Fruit fly (Drosophila melanogaster): ENCODE results near the gene CG32413.

The CG32413 gene

DNA sequence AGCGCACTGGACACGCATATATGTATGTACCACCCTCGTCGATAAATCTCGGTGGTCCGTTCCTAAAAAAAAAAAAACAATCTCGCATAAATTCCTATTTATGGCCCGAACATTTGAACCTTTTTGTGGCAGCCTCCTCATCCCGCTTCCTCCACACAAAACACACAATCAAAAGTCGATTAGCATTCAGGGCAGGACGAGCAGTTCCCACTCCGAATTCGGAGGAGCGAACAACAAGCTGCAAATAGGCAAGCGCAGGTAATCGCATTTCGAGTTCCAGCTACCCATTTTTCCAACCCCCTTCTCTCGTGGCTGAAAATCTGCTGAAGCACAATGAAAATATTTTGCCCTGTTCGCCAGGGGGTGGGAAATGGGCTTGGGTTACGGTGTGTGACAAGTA, 12.0 kb downstream of the CG32413 start:
- no peak for TF ChIP-seq Dll (optimal IDR thresholded peaks at IDR 0.05)
- TF ChIP-seq pan (optimal IDR thresholded peaks at IDR 0.05), result no peak
- TF ChIP-seq psq (optimal IDR thresholded peaks at IDR 0.05), result no peak
- TF ChIP-seq usp (GFP tag; optimal IDR thresholded peaks at IDR 0.05), result no peak
- no peak for TF ChIP-seq CG8478 (optimal IDR thresholded peaks at IDR 0.05)
- no peak for TF ChIP-seq EcR (GFP tag; optimal IDR thresholded peaks at IDR 0.05)

DNA sequence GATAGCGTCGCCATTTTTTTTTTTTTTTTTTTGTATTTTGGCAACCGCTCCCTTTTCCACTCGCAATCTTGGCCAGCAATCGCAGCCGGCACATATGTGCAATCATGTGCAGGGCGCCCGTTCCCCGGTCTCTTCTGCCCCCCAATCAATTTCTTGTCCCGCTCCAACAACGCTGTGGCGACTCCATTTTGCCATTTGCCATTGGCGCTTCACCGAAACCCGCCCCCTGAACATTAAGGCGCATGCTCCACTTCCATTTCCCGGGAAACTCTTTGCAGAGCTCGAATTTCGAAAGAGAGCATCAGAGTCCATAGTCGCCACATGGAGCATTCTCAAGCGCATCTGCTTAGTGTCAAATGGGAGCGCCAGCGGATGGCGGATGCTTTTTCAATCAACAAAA, 12.7 kb downstream of the CG32413 start:
- TF ChIP-seq CG8478 (optimal IDR thresholded peaks at IDR 0.05) (no peak), psq (optimal IDR thresholded peaks at IDR 0.05) (no peak), Dll (optimal IDR thresholded peaks at IDR 0.05) (no peak), pan (optimal IDR thresholded peaks at IDR 0.05) (no peak), usp (GFP tag; optimal IDR thresholded peaks at IDR 0.05) (no peak), EcR (GFP tag; optimal IDR thresholded peaks at IDR 0.05) (no peak)

DNA sequence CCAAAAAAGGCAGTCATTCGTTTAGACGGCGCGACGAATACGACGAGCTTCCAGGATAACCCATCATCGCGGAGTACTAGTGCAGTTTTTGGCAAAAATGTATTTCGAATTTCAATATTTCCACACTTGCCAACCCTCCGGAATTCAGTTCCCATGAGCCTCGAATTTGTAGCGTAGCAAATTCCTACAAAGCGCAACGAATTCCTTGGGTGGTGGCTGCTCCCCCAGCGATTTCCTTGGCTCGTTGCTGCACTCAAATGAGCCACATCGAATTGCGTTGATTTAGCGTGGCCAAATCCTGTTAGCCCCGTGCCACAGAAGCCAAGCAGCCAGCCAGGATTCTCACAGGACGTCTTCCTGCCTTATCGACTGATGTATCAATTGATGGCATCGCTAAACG, 19.1 kb downstream of the CG32413 start:
- TF ChIP-seq CG8478 (optimal IDR thresholded peaks at IDR 0.05) (no peak), usp (GFP tag; optimal IDR thresholded peaks at IDR 0.05) (no peak), pan (optimal IDR thresholded peaks at IDR 0.05) (no peak), Dll (optimal IDR thresholded peaks at IDR 0.05) (no peak), psq (optimal IDR thresholded peaks at IDR 0.05) (no peak), EcR (GFP tag; optimal IDR thresholded peaks at IDR 0.05) (no peak)

DNA sequence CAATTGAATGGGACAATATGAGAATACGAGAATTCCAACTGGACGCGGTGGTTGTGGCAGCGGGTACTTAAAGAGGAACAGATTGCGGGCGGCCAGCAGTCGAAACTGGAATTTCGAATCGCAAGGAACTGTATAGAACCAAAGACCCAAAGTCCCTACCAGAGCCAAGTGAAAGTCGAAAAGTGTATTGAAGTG, 21.7 kb downstream of the CG32413 start, which contains the start of gene CG13287:
CG13287 (plus strand) TSS at position 96 of the 195 bp plus-strand sequence.
- TF ChIP-seq CG8478 (optimal IDR thresholded peaks at IDR 0.05) (no peak), Dll (optimal IDR thresholded peaks at IDR 0.05) (no peak), pan (optimal IDR thresholded peaks at IDR 0.05) (no peak), psq (optimal IDR thresholded peaks at IDR 0.05) (no peak), usp (GFP tag; optimal IDR thresholded peaks at IDR 0.05) (no peak), EcR (GFP tag; optimal IDR thresholded peaks at IDR 0.05) (no peak)

DNA sequence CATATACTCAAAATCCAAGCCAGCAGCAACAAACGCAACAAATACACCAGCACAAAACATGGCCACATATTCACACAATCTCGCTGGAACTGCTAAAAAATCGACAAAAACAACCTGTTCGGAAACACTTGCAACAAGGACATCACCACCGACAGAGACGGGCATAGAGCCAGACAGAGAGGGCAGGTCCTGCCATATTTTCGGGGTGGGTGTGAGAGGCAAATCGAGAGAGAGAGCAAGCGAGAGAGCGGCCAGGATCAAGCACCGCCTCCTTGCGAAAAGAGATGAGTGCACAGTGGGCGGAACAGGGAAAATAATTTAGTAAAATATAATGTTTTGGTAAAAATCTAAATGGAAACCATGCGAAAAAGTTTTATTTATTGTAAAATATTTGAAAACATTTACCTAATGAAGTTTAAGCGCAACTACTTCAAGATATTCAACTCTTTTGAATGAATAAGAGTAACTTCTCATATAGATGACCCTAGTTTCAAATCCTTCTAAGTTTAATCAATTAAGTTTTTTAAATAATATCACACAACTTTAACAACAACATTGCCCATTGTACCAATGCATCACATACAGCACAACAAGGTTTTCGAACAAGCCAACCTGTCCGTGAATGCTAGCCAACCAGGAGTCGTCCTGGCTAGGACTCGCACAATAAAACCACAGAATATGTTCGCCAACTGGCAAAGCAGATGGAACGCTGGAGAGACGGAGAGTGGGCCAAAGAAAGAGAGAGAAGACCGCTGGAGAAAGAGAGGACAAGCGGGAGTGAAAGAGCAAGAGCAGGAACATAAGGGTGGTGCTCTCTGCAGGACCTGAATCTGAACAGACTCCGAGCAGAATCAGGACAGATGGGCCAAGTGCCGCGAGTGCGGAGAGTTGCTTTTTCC, 22.3 kb downstream of the CG32413 start:
- TF ChIP-seq CG8478 (optimal IDR thresholded peaks at IDR 0.05), result no peak
- no peak for TF ChIP-seq pan (optimal IDR thresholded peaks at IDR 0.05)
- TF ChIP-seq usp (GFP tag; optimal IDR thresholded peaks at IDR 0.05), result no peak
- no peak for TF ChIP-seq psq (optimal IDR thresholded peaks at IDR 0.05)
- no peak for TF ChIP-seq EcR (GFP tag; optimal IDR thresholded peaks at IDR 0.05)
- TF ChIP-seq Dll (optimal IDR thresholded peaks at IDR 0.05), result no peak

DNA sequence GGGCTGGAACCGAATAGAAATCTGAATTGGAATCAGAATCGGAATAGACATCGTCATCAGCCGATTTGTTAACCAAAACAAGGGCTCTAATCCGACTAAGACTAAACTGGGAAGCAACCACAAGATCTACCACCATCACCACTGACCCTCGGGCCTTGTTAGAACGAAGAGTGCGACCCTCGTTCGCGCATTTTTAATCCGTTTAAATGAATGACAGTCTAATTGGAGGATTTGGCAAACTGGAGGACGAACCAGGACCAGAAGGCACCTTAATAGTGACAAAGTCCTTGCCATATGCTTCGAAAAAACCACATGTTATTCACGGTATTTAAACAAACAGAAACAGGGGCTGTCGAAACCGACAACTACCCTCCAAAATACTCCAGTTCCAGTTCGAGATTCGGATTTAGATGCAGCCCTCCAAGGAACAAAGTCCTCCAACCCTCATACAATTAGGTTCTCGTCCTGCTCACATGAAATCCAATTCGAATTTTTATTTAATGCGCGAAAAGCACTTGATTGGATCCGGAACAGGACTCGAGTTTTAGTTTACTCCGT, 25.0 kb downstream of the CG32413 start:
- TF ChIP-seq EcR (GFP tag; optimal IDR thresholded peaks at IDR 0.05), result no peak
- TF ChIP-seq Dll (optimal IDR thresholded peaks at IDR 0.05), result no peak
- TF ChIP-seq psq (optimal IDR thresholded peaks at IDR 0.05), result no peak
- TF ChIP-seq usp (GFP tag; optimal IDR thresholded peaks at IDR 0.05), result no peak
- no peak for TF ChIP-seq pan (optimal IDR thresholded peaks at IDR 0.05)
- TF ChIP-seq CG8478 (optimal IDR thresholded peaks at IDR 0.05), result no peak

DNA sequence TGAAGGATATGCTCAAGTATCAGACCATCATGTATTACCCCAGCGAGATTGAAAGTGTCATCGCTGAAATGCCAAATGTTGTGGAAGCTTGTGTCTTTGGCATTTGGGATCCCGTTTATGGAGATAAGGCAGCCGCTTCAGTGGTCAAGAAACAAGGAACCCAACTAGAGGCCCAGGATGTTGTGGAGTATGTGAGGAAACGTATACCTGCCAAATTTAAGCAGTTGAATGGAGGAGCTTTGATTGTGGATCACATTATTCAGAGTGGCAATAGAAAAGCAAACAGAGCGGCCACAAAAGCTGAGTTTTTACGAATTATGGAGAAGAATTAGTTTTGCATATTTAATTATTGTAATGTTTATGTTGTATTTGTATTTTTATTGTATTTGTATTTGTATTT, 30.8 kb downstream of the CG32413 start, which contains the start of gene CG18586:
CG18586 (plus strand) TSS at position 301 of the 400 bp plus-strand sequence.
- TF ChIP-seq CG8478 (optimal IDR thresholded peaks at IDR 0.05) (no peak), psq (optimal IDR thresholded peaks at IDR 0.05) (no peak), usp (GFP tag; optimal IDR thresholded peaks at IDR 0.05) (no peak), pan (optimal IDR thresholded peaks at IDR 0.05) (no peak), EcR (GFP tag; optimal IDR thresholded peaks at IDR 0.05) (no peak), Dll (optimal IDR thresholded peaks at IDR 0.05) (no peak)

DNA sequence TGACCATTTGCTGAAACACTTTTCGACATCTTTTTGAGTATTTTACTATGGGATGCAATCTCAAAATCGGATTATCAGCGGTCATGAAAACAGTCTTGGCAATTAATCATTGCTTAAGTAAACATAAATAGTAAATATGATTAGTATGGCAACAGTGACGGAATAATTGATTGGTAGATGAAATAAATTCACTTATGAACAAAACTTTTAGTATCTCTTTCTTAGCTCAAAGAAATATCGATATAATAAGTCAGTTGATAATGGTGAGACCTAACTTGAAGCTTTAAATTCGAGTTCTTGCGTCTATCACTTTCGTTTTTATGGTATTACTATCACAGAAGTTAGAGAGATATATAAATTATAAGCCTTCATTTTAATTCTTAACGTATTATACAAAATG, 32.7 kb downstream of the CG32413 start, which contains the start of gene CG5568:
CG5568 (plus strand) TSS at position 301 of the 400 bp plus-strand sequence.
- TF ChIP-seq usp (GFP tag; optimal IDR thresholded peaks at IDR 0.05) (no peak), Dll (optimal IDR thresholded peaks at IDR 0.05) (no peak), EcR (GFP tag; optimal IDR thresholded peaks at IDR 0.05) (no peak)

DNA sequence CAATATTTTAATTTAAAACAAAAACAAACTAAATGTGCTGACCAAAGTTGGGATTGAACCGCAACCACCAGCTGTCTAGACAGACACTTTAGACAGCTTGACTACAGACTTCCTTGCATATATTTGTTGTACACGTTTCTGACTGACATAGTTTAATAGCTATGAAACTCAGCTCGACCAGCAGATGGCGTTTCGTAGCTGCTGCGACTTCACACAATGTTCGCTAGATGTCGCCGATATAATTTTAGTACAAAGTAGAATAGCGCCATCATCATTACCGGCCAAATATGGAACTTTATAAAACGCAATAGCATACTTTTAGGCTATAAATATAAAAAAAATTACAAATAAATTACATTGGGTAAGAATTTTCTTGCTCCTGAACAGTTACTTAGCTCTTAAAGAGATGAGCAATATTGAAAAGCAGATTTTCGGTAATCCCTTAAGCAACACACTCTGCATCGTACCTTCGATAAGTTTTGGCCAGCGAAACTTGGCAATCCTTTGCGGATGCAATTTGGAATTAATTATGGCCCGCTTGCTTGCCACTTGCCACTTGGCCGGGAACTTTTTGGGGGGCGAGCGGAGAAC, 34.1 kb downstream of the CG32413 start:
- TF ChIP-seq EcR (GFP tag; optimal IDR thresholded peaks at IDR 0.05), result no peak
- no peak for TF ChIP-seq pan (optimal IDR thresholded peaks at IDR 0.05)
- no peak for TF ChIP-seq usp (GFP tag; optimal IDR thresholded peaks at IDR 0.05)
- TF ChIP-seq psq (optimal IDR thresholded peaks at IDR 0.05), result no peak
- no peak for TF ChIP-seq CG8478 (optimal IDR thresholded peaks at IDR 0.05)
- TF ChIP-seq Dll (optimal IDR thresholded peaks at IDR 0.05), result no peak

DNA sequence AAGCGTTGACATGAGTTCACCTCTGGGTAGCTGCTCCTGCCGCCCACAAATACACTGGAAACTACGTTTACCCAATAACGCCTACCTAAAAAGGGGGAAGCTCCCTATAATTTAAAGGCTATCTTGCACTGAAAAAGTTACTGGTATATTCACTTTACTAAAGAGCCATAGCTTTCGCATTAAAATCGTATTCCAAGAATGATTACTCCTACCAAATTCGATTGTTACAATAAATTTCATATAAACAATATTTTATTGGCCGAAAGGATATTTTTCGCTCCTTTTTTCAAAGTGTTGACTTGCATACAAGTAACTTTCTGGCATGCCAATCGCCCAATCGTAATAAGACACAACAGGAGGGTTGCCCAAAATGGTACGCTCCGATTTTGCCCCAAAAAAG, 36.9 kb downstream of the CG32413 start:
- TF ChIP-seq CG8478 (optimal IDR thresholded peaks at IDR 0.05) (no peak), psq (optimal IDR thresholded peaks at IDR 0.05) (no peak), usp (GFP tag; optimal IDR thresholded peaks at IDR 0.05) (no peak), pan (optimal IDR thresholded peaks at IDR 0.05) (no peak), Dll (optimal IDR thresholded peaks at IDR 0.05) (no peak), EcR (GFP tag; optimal IDR thresholded peaks at IDR 0.05) (no peak)

DNA sequence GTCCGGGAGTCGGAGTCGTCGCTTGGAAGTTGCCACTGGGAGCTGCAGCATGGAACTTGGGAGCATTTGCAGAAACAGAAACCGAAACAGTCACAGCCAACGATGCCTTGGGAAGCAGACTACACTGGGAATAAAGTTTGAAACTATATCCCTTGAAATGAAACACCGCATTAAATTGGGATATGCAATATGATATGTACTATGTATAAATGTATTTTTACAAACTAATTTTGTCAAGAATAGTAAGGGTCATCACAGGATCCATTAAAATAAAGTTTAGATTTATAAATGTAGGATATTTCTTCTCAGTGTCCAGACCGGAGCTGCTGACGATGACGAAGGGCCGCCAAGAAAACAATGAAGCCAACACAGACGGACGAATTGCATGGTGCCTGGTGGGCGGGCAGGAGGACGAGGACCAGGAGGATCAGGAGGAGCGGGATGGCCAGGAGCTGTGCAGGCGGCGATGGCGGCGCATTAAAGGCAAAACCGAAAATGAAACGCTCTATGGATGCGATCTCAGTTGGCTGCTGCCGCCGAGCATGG, 39.9 kb downstream of the CG32413 start:
- TF ChIP-seq pan (optimal IDR thresholded peaks at IDR 0.05), result no peak
- TF ChIP-seq usp (GFP tag; optimal IDR thresholded peaks at IDR 0.05), result no peak
- no peak for TF ChIP-seq CG8478 (optimal IDR thresholded peaks at IDR 0.05)
- TF ChIP-seq Dll (optimal IDR thresholded peaks at IDR 0.05), result no peak
- TF ChIP-seq psq (optimal IDR thresholded peaks at IDR 0.05), result no peak
- TF ChIP-seq EcR (GFP tag; optimal IDR thresholded peaks at IDR 0.05), result no peak

DNA sequence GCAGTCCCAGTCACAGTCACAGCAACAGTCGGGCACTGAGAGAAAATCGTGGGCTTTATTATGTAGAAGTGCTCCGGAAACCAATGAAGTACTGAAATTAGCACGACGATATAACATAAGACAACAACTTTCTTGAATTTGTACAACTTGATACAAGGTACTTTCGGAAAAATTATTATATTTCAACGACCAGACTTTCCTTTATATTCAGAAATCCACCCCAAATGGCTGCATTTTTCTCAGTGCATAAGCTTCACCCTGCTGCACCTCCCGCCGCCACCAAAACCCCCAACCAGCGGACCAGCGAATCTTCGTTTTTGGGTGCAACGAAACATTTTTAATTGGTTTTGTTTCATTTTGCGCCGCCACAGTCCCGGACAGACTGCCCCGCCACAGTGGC, 40.9 kb downstream of the CG32413 start:
- no peak for TF ChIP-seq usp (GFP tag; optimal IDR thresholded peaks at IDR 0.05)
- no peak for TF ChIP-seq pan (optimal IDR thresholded peaks at IDR 0.05)
- no peak for TF ChIP-seq CG8478 (optimal IDR thresholded peaks at IDR 0.05)
- TF ChIP-seq Dll (optimal IDR thresholded peaks at IDR 0.05), result no peak
- no peak for TF ChIP-seq EcR (GFP tag; optimal IDR thresholded peaks at IDR 0.05)
- TF ChIP-seq psq (optimal IDR thresholded peaks at IDR 0.05), result no peak

Measured in whole organism.